Worm (Caenorhabditis elegans) whole organism, young adult: ENCODE results near the gene ZK1037.6.

Source experiments
- B0019.2 ChIP-seq: fragments of 200-800 bp; sonication (Bioruptor generic); conservative IDR thresholded peaks from 2 replicates; pipeline ENCODE4 v1.3.6; 2022; ENCODE audit warnings: missing genetic modification reagents, missing genetic modification characterization, missing compliant biosample characterization
- ZK185.1 ChIP-seq: sonication (generic microtip); optimal IDR thresholded peaks from 2 replicates; lab custom pipeline; 2016; ENCODE audit warnings: mild to moderate bottlenecking, missing genetic modification characterization, missing compliant biosample characterization; ENCODE audit not compliant: poor library complexity, severe bottlenecking
- efl-1 ChIP-seq: fragments of 150-350 bp; optimal IDR thresholded peaks from 2 replicates; lab custom pipeline; 2014; ENCODE audit warnings: missing biosample characterization, missing genetic modification reagents, missing genetic modification characterization
- ets-4 ChIP-seq: fragments of 200-800 bp; sonication (Bioruptor generic); optimal IDR thresholded peaks from 2 replicates; lab custom pipeline; 2018; ENCODE audit warnings: mild to moderate bottlenecking, missing genetic modification characterization, missing compliant biosample characterization
- mcd-1 ChIP-seq: fragments of 200-800 bp; sonication (Bioruptor generic); IDR thresholded peaks from 2 replicates; pipeline ENCODE4 v1.3.6; 2022; ENCODE audit warnings: missing genetic modification reagents, missing genetic modification characterization, missing compliant biosample characterization
- mes-4 ChIP-seq: sonication (generic microtip); optimal IDR thresholded peaks from 2 replicates; lab custom pipeline; 2016; ENCODE audit warnings: missing genotype, missing genetic modification characterization, missing compliant biosample characterization
- mxl-1 ChIP-seq: sonication (generic microtip); optimal IDR thresholded peaks from 2 replicates; lab custom pipeline; 2016; ENCODE audit warnings: missing genetic modification characterization, missing compliant biosample characterization
- nhr-80 ChIP-seq: sonication (generic microtip); optimal IDR thresholded peaks from 2 replicates; lab custom pipeline; 2016; ENCODE audit warnings: missing genetic modification characterization, missing compliant biosample characterization

DNA sequence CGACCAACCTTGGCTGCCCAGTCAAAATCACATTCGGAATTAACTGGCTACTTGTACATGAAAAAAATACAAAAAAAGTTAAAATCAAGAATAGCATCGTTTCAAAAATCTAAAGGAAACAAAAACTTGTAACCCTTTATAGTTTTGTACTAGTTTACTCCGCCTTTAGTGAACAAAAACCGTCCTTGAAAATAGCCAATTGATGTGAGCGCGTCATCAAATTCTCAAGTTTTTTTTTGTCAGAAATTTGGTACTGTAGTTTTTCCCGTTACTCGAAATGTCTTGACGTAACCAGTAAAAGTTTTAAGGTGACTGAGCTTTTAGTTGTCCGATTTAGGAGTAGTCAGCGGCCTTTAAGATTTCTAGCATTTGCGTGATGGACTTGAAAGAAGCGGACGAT is 19.7 kb upstream of the ZK1037.6 start, which contains the start of gene C29F3.3:
- no peak for TF ChIP-seq mxl-1 (tag; lab: Kevin White, UChicago)
- TF ChIP-seq ZK185.1: no peak
- TF ChIP-seq nhr-80 (tag; lab: Kevin White, UChicago): no peak
- TF ChIP-seq B0019.2: no peak
- no peak for TF ChIP-seq mcd-1 (GFP tag; lab: Robert Waterston, UW)
- TF ChIP-seq ets-4 (GFP tag; lab: Kevin White, UChicago): no peak
- no peak for TF ChIP-seq mes-4 (tag; lab: Kevin White, UChicago)
- TF ChIP-seq efl-1 (GFP tag; lab: Kevin White, UChicago): no peak
